Fruit fly (Drosophila melanogaster): ENCODE results near the gene CG33783.

Gene CG33783

dm6 chr3R:10048035-10048774 lies 18.4 kb upstream of the CG33783 start (continued):
- no peak for TF ChIP-seq Rfx (GFP tag; IDR thresholded peaks at IDR 0.05)
- no peak for TF ChIP-seq CG9932 (GFP tag; IDR thresholded peaks at IDR 0.05)
- TF ChIP-seq CG11504 (tag; optimal IDR thresholded peaks at IDR 0.05) = peak; percentile 74
- no peak for TF ChIP-seq jumu (GFP tag; optimal IDR thresholded peaks at IDR 0.05)
- no peak for TF ChIP-seq eve (GFP tag; optimal IDR thresholded peaks at IDR 0.05)
- no peak for TF ChIP-seq ara (GFP tag; IDR thresholded peaks at IDR 0.05)
- TF ChIP-seq gsb-n (tag; optimal IDR thresholded peaks at IDR 0.05) = no peak
- no peak for TF ChIP-seq CG6683 (GFP tag; optimal IDR thresholded peaks at IDR 0.05)
- TF ChIP-seq CG31224 (GFP tag; IDR thresholded peaks at IDR 0.05) = no peak
- TF ChIP-seq oc (tag; optimal IDR thresholded peaks at IDR 0.05) = no peak
- no peak for TF ChIP-seq gem (tag; optimal IDR thresholded peaks at IDR 0.05)
- TF ChIP-seq zen2 (GFP tag; IDR thresholded peaks at IDR 0.05; ENCODE audit: partially characterized antibody) = no peak
- TF ChIP-seq CG16863 (GFP tag; optimal IDR thresholded peaks at IDR 0.05) = no peak
- no peak for TF ChIP-seq CG15696 (tag; optimal IDR thresholded peaks at IDR 0.05)
- no peak for TF ChIP-seq CG30431 (GFP tag; optimal IDR thresholded peaks at IDR 0.05)
- no peak for TF ChIP-seq CG1024 (GFP tag; IDR thresholded peaks at IDR 0.05)
- TF ChIP-seq CG14667 (GFP tag; IDR thresholded peaks at IDR 0.05) = no peak
- TF ChIP-seq luna (GFP tag; optimal IDR thresholded peaks at IDR 0.05) = no peak
- no peak for TF ChIP-seq psq (GFP tag; optimal IDR thresholded peaks at IDR 0.05)
- peak; percentile 64 for TF ChIP-seq CG15269 (tag; optimal IDR thresholded peaks at IDR 0.05)
- TF ChIP-seq CG7786 (GFP tag; optimal IDR thresholded peaks at IDR 0.05) = no peak
- TF ChIP-seq CG12391 (tag; optimal IDR thresholded peaks at IDR 0.05) = peak; percentile 47
- TF ChIP-seq Six4 (GFP tag; optimal IDR thresholded peaks at IDR 0.05) = no peak
- TF ChIP-seq CG2712 (tag; optimal IDR thresholded peaks at IDR 0.05) = peak; percentile 59
- peak; percentile 75 for TF ChIP-seq CG2678 (tag; optimal IDR thresholded peaks at IDR 0.05)
- peak in 1 of 3 experiments; percentile 33 for TF ChIP-seq lola (GFP tag; optimal IDR thresholded peaks at IDR 0.05)
- TF ChIP-seq CG33557 (GFP tag; optimal IDR thresholded peaks at IDR 0.05) = no peak
- no peak for TF ChIP-seq Side (GFP tag; optimal IDR thresholded peaks at IDR 0.05)
- TF ChIP-seq Dp (GFP tag; optimal IDR thresholded peaks at IDR 0.05) = no peak
- no peak for TF ChIP-seq Ets97D (GFP tag; optimal IDR thresholded peaks at IDR 0.05)
- no peak for TF ChIP-seq cas (GFP tag; IDR thresholded peaks at IDR 0.05)
- TF ChIP-seq CG3847 (GFP tag; IDR thresholded peaks at IDR 0.05) = 0 out of 2 replicates have a peak, but pooled peaks have one; percentile 9
- TF ChIP-seq CG31365 (tag; optimal IDR thresholded peaks at IDR 0.05) = no peak
- TF ChIP-seq zfh1 (GFP tag; IDR thresholded peaks at IDR 0.05) = no peak
- no peak for TF ChIP-seq run (tag; optimal IDR thresholded peaks at IDR 0.05)
- TF ChIP-seq chm (GFP tag; IDR thresholded peaks at IDR 0.05) = no peak
- no peak for TF ChIP-seq corto (GFP tag; optimal IDR thresholded peaks at IDR 0.05)
- TF ChIP-seq CG33213 (GFP tag; optimal IDR thresholded peaks at IDR 0.05) = no peak
- TF ChIP-seq CG3726 (GFP tag; IDR thresholded peaks at IDR 0.05) = no peak
- TF ChIP-seq toy (GFP tag; IDR thresholded peaks at IDR 0.05) = no peak
- TF ChIP-seq NFAT (GFP tag; IDR thresholded peaks at IDR 0.05) = no peak
- TF ChIP-seq Spps (tag; optimal IDR thresholded peaks at IDR 0.05) = no peak
- TF ChIP-seq hbn (GFP tag; IDR thresholded peaks at IDR 0.05; ENCODE audit: partially characterized antibody) = no peak
- 0 out of 2 replicates have a peak, but pooled peaks have one; percentile 27 for TF ChIP-seq esg (GFP tag; conservative IDR thresholded peaks at IDR 0.05)
- no peak for TF ChIP-seq tll (GFP tag; optimal IDR thresholded peaks at IDR 0.05)
- TF ChIP-seq CG32772 (GFP tag; IDR thresholded peaks at IDR 0.05) = no peak
- no peak for TF ChIP-seq Dll (GFP tag; IDR thresholded peaks at IDR 0.05; ENCODE audit: partially characterized antibody)
- TF ChIP-seq Xbp1 (GFP tag; optimal IDR thresholded peaks at IDR 0.05) = peak; percentile 19
- TF ChIP-seq row (GFP tag; IDR thresholded peaks at IDR 0.05) = peak; percentile 67
- peak; percentile 63 for TF ChIP-seq CG13424 (tag; optimal IDR thresholded peaks at IDR 0.05)
